Worm (Caenorhabditis elegans) whole organism, L3 larva: ENCODE measurements around the gene fbxa-94.

Experiments
- R02D3.7 ChIP-seq: fragments of 150-350 bp; optimal IDR thresholded peaks from 2 replicates; lab custom pipeline; 2014; ENCODE audit warnings: missing biosample characterization, missing genetic modification characterization
- ZK546.5 ChIP-seq: sonication (generic microtip); optimal IDR thresholded peaks from 2 replicates; lab custom pipeline; 2017; ENCODE audit warnings: missing biosample characterization, missing genetic modification characterization
- aly-2 ChIP-seq: fragments of 150-350 bp; optimal IDR thresholded peaks from 2 replicates; lab custom pipeline; 2014; ENCODE audit warnings: missing biosample characterization, missing genetic modification characterization
- ceh-16 ChIP-seq: sonication (generic microtip); optimal IDR thresholded peaks from 2 replicates; lab custom pipeline; 2017; ENCODE audit warnings: missing biosample characterization, missing genetic modification characterization
- ceh-28 ChIP-seq: fragments of 150-350 bp; optimal IDR thresholded peaks from 2 replicates; lab custom pipeline; 2014; ENCODE audit warnings: missing biosample characterization, missing genetic modification reagents, missing genetic modification characterization
- ceh-82 ChIP-seq: fragments of 150-350 bp; optimal IDR thresholded peaks from 2 replicates; lab custom pipeline; 2014; ENCODE audit warnings: missing biosample characterization, missing genetic modification characterization
- egl-27 ChIP-seq: sonication (generic microtip); optimal IDR thresholded peaks from 4 replicates; lab custom pipeline; 2017; ENCODE audit warnings: missing biosample characterization, missing genetic modification reagents, missing genetic modification characterization
- elt-1 ChIP-seq: fragments of 150-350 bp; optimal IDR thresholded peaks from 2 replicates; lab custom pipeline; 2014; ENCODE audit warnings: missing biosample characterization, missing genetic modification characterization
- elt-2 ChIP-seq: sonication (generic microtip); optimal IDR thresholded peaks from 2 replicates; lab custom pipeline; 2016; ENCODE audit warnings: missing genetic modification reagents, mild to moderate bottlenecking, missing genetic modification characterization, missing compliant biosample characterization
- elt-3 ChIP-seq, 3 experiments: fragments of 150-350 bp in 1 of 3; sonication (generic microtip) in 2 of 3; optimal IDR thresholded peaks; 2 replicates in 2 of 3; 4 replicates in 1 of 3; lab custom pipeline; 2014 to 2017; ENCODE audit warnings: missing biosample characterization in 3 of 3, missing genetic modification characterization in 3 of 3
- eor-1 ChIP-seq, 2 experiments: fragments of 150-350 bp; optimal IDR thresholded peaks; 2 replicates each; lab custom pipeline; 2014 to 2018; ENCODE audit warnings: missing biosample characterization in 2 of 2, missing genetic modification characterization in 2 of 2
- fkh-10 ChIP-seq: sonication (generic microtip); optimal IDR thresholded peaks from 2 replicates; lab custom pipeline; 2017; ENCODE audit warnings: missing biosample characterization, missing genetic modification reagents, missing genetic modification characterization
- fos-1 ChIP-seq: fragments of 150-350 bp; optimal IDR thresholded peaks from 2 replicates; lab custom pipeline; 2014; ENCODE audit warnings: missing biosample characterization, missing genetic modification characterization
- hmg-11 ChIP-seq: sonication (generic microtip); optimal IDR thresholded peaks from 2 replicates; lab custom pipeline; 2016; ENCODE audit warnings: missing genetic modification characterization, missing compliant biosample characterization
- jun-1 ChIP-seq: fragments of 150-350 bp; optimal IDR thresholded peaks from 2 replicates; lab custom pipeline; 2014; ENCODE audit warnings: missing biosample characterization, missing genetic modification reagents, missing genetic modification characterization
- lsy-12 ChIP-seq: sonication (generic microtip); optimal IDR thresholded peaks from 2 replicates; lab custom pipeline; 2016; ENCODE audit warnings: mild to moderate bottlenecking, missing genetic modification characterization, missing compliant biosample characterization
- mdl-1 ChIP-seq: fragments of 150-350 bp; optimal IDR thresholded peaks from 2 replicates; lab custom pipeline; 2014; ENCODE audit warnings: missing biosample characterization, missing genetic modification characterization
- nfya-1 ChIP-seq: sonication (generic microtip); optimal IDR thresholded peaks from 2 replicates; lab custom pipeline; 2017; ENCODE audit warnings: missing genetic modification characterization, mild to moderate bottlenecking, missing compliant biosample characterization, antibody characterized with exemption, moderate library complexity; ENCODE audit not compliant: insufficient read depth
- nhr-23 ChIP-seq: fragments of 150-350 bp; optimal IDR thresholded peaks from 2 replicates; lab custom pipeline; 2014; ENCODE audit warnings: missing biosample characterization, missing genetic modification reagents, missing genetic modification characterization
- nhr-237 ChIP-seq: fragments of 150-350 bp; optimal IDR thresholded peaks from 2 replicates; lab custom pipeline; 2014; ENCODE audit warnings: missing biosample characterization, missing genetic modification characterization
- nhr-25 ChIP-seq: sonication (generic microtip); optimal IDR thresholded peaks from 2 replicates; lab custom pipeline; 2017; ENCODE audit warnings: missing biosample characterization, missing genetic modification characterization
- nhr-28 ChIP-seq: fragments of 150-350 bp; optimal IDR thresholded peaks from 2 replicates; lab custom pipeline; 2014; ENCODE audit warnings: missing biosample characterization, missing genetic modification characterization
- nhr-43 ChIP-seq: sonication (generic microtip); optimal IDR thresholded peaks from 2 replicates; lab custom pipeline; 2016; ENCODE audit warnings: mild to moderate bottlenecking, missing genetic modification characterization, missing compliant biosample characterization; ENCODE audit not compliant: poor library complexity, severe bottlenecking
- nhr-67 ChIP-seq: fragments of 150-350 bp; optimal IDR thresholded peaks from 2 replicates; lab custom pipeline; 2014; ENCODE audit warnings: missing biosample characterization, missing genetic modification characterization
- nhr-76 ChIP-seq: fragments of 150-350 bp; sonication (generic microtip); optimal IDR thresholded peaks from 5 replicates; lab custom pipeline; 2014; ENCODE audit warnings: missing biosample characterization, missing genetic modification characterization
- nhr-77 ChIP-seq: fragments of 150-350 bp; optimal IDR thresholded peaks from 2 replicates; lab custom pipeline; 2014; ENCODE audit warnings: missing biosample characterization, missing genetic modification characterization
- pqm-1 ChIP-seq: fragments of 150-350 bp; optimal IDR thresholded peaks from 2 replicates; lab custom pipeline; 2017; ENCODE audit warnings: missing biosample characterization, missing genetic modification characterization, inconsistent platforms
- sea-2 ChIP-seq: fragments of 150-350 bp; sonication (generic microtip); optimal IDR thresholded peaks from 4 replicates; lab custom pipeline; 2014; ENCODE audit warnings: missing biosample characterization, missing genetic modification reagents, missing genetic modification characterization
- skn-1 ChIP-seq: fragments of 150-350 bp; optimal IDR thresholded peaks from 2 replicates; lab custom pipeline; 2014; ENCODE audit warnings: missing biosample characterization, missing genetic modification characterization
- tbx-2 ChIP-seq: sonication (generic microtip); optimal IDR thresholded peaks from 2 replicates; lab custom pipeline; 2016; ENCODE audit warnings: mild to moderate bottlenecking, missing genetic modification characterization, missing compliant biosample characterization
- ztf-11 ChIP-seq: fragments of 150-350 bp; optimal IDR thresholded peaks from 2 replicates; lab custom pipeline; 2014; ENCODE audit warnings: missing biosample characterization, missing genetic modification characterization
- ztf-4 ChIP-seq: fragments of 150-350 bp; optimal IDR thresholded peaks from 2 replicates; lab custom pipeline; 2014; ENCODE audit warnings: missing biosample characterization, missing genetic modification characterization

Gene fbxa-94

DNA sequence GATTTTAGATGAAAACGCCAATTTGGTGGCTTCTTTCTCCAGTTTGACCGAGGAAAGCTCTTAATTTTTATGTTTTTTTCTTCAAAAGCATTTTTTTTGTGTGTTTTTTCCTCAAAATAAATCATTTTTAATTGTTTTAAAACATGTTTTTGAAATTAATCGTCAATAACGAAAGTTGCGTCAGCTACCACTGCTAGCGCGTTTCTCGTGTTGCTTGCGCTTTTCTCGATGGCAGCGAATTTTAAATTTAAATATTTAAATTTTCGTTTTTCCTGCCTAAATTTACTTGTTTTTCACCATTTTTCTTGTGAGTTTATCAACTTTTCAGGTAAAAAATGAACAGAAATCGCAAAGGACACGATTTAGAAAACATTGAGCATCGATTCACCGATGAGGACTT lies 34.8 kb upstream of the fbxa-94 start, which contains the start of gene prde-1:
TSS of gene prde-1 (plus strand) at position 322 of the 400 bp plus-strand sequence.
- TF ChIP-seq nhr-43 (tag; lab: Kevin White, UChicago): no peak
- TF ChIP-seq ztf-11 (tag; lab: Kevin White, UChicago): no peak
- no peak for TF ChIP-seq ZK546.5 (tag; lab: Kevin White, UChicago)
- no peak for TF ChIP-seq jun-1 (tag; lab: Kevin White, UChicago)
- TF ChIP-seq nhr-76 (tag; lab: Kevin White, UChicago): no peak
- no peak for TF ChIP-seq nfya-1

DNA sequence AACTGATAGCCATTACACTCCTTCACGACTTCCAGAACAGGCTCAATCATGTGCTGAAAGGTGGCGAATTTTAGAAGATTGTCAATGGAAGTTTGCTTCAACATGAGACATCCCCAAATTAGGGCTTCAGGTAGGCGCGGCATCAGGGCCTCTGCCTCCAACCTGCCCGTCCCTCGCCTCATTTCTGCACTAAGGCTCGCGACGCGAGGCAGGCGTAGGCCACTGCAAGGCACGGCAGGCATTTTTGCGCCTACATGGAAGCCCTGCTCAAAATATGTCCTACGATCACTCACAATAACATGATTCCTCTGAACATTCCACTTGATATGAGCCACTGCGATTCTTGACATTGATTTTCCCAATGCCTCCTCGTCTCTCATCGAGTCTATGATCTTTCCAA lies 29.5 kb upstream of the fbxa-94 start:
- TF ChIP-seq R02D3.7 (tag; lab: Kevin White, UChicago) (no peak), nhr-28 (no peak), jun-1 (tag; lab: Kevin White, UChicago) (no peak), aly-2 (tag; lab: Kevin White, UChicago) (no peak), nhr-25 (tag; lab: Kevin White, UChicago) (no peak), ztf-4 (tag; lab: Kevin White, UChicago) (no peak), ceh-28 (tag; lab: Kevin White, UChicago) (no peak), skn-1 (tag; lab: Kevin White, UChicago) (no peak), elt-2 (tag; lab: Kevin White, UChicago) (no peak), fos-1 (tag; lab: Kevin White, UChicago) (no peak)

DNA sequence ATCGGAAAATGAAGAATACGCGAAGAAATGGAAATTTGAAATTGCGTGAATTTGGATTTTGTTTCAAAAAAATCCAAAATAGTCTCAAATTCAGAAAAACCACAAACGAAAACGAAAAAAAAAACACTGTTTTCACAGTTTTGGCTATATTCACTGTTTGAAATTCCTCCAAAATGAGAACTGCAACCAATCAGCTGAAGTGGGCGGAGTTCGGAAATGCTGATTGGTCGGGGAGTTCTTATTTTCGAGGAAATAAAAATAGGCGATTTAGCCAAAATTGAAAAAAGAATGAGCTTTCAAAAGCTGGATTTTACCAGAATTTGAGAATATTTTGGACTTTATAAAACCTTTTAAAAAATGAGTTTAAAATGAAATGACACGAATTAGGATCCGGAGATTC lies 27.8 kb upstream of the fbxa-94 start, which contains the start of gene glb-14:
TSS of gene glb-14 (minus strand) at position 97 of the 400 bp plus-strand sequence.
- TF ChIP-seq nhr-237 (tag; lab: Kevin White, UChicago): no peak
- TF ChIP-seq nfya-1: peak; percentile 80
- no peak for TF ChIP-seq elt-1

DNA sequence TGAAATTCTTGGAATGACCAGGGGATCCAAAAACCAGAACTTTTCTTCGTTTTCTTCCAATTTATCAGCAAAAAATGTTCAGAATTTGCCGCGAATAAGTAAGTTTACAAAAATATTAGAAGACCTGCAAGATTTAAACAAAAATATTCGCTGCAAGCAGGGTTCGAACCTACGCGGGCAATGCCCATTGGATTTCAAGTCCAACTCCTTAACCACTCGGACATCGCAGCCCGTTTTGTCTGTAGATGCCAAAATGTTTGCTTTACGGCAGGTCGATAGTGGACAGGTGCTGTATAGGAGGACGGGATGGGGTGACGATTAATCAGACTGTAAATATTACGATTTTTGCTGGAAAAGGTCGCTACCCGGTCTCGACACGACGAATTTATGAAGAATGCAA lies 25.0 kb upstream of the fbxa-94 start:
- TF ChIP-seq nhr-43 (tag; lab: Kevin White, UChicago) (peak; percentile 39), nhr-76 (tag; lab: Kevin White, UChicago) (no peak), ztf-11 (tag; lab: Kevin White, UChicago) (no peak), ZK546.5 (tag; lab: Kevin White, UChicago) (no peak), eor-1 (tag; optimal IDR thresholded peaks at IDR 0.05; lab: Kevin White, UChicago) (no peak), mdl-1 (no peak), ceh-82 (tag; lab: Kevin White, UChicago) (no peak)

DNA sequence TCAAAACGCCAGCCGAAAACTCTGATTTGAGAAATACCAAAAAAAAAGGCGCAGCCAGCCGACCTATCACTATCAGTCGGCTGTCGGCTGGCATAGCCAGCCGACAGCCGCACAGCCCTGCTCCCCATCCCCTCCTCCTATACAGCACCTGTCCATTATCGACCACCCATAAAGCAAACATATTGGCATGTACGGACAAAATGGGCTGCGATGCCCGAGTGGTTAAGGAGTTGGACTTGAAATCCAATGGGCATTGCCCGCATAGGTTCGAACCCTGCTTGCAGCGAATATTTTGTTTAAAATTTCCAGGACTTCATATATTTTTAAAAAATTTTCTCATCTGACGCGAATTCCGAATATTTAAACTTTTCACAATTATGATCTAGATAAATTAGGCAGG lies 22.3 kb upstream of the fbxa-94 start:
- TF ChIP-seq tbx-2 (tag; lab: Kevin White, UChicago) (no peak), ZK546.5 (tag; lab: Kevin White, UChicago) (no peak), ztf-4 (tag; lab: Kevin White, UChicago) (no peak), skn-1 (tag; lab: Kevin White, UChicago) (no peak), fkh-10 (GFP tag; lab: Kevin White, UChicago) (no peak), nhr-23 (tag; lab: Kevin White, UChicago) (no peak), lsy-12 (tag; lab: Kevin White, UChicago) (no peak), nhr-43 (tag; lab: Kevin White, UChicago) (no peak), ceh-16 (tag; lab: Kevin White, UChicago) (no peak), jun-1 (tag; lab: Kevin White, UChicago) (no peak), egl-27 (no peak), hmg-11 (no peak), nfya-1 (no peak), nhr-67 (tag; lab: Kevin White, UChicago) (no peak), mdl-1 (no peak), sea-2 (GFP tag; lab: Kevin White, UChicago) (no peak), fos-1 (tag; lab: Kevin White, UChicago) (no peak), elt-3 (tag; optimal IDR thresholded peaks at IDR 0.05; lab: Kevin White, UChicago) (no peak), nhr-77 (tag; lab: Kevin White, UChicago) (no peak), pqm-1 (tag; lab: Kevin White, UChicago) (no peak)
